Comparison of ENCODE assay signal across 1 fruit fly cellular context in the genomic region with DNA sequence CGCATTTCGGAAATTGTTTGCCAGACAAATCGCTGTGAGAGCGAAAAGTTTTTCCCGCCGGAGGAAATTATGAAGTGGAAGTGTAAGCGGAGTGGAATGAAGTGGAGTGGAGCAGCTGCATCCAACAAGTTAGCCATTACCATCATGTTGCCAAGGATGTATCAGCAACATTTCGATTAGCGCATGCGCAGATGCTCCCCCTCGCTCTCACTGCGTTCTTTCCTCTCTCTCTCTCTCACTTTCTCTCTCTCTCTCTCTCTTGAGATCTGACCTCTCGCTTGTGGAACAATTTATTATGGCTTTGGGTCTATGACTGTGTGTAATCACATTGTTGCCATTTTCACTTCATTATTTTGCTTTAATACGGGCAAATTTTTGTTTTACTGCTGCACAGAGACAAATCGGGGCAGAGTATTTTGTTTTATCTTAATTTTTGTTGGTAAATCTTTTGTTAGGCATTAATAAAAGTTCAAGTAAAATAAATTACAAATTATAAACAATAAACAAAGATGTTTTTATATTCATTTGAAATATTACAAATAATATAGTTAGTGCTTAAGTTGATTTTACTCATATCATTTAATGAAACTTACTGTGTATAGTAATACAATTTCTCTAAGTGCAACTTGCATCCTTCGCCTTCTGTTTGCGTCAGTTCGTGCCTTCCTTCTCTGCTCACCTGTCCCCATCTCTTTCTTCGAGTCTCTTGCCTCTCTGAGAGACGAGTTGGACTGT.
A peak's percentile ranks its signal among the peaks of the same experiment; 100 is the strongest.
TF ChIP-seq lines count a peak whose summit lies in the region.

No protein-coding gene starts in this region.

TF ChIP-seq in whole organism, embryonic, 481 proteins besides CTCF, POLR2A, EP300 and RAD21 (continued from another document and continues in another):
- TF ChIP-seq Ada2b (GFP tag; IDR thresholded peaks at IDR 0.05; lab: Robert Waterston, UW) (peak; percentile 70), twi (tag; optimal IDR thresholded peaks at IDR 0.05; lab: Kevin White, UChicago) (peak; percentile 61), corto (GFP tag; optimal IDR thresholded peaks at IDR 0.05; lab: Kevin White, UChicago) (peak; percentile 26), CG2712 (tag; optimal IDR thresholded peaks at IDR 0.05; lab: Kevin White, UChicago) (peak; percentile 89), CG4282 (GFP tag; optimal IDR thresholded peaks at IDR 0.05; lab: Kevin White, UChicago) (no peak), kay (GFP tag; optimal IDR thresholded peaks at IDR 0.05; lab: Kevin White, UChicago) (peak; percentile 37), mam (GFP tag; optimal IDR thresholded peaks at IDR 0.05; lab: Kevin White, UChicago) (no peak), CG12236 (GFP tag; optimal IDR thresholded peaks at IDR 0.05; lab: Kevin White, UChicago) (no peak), Stat92E (GFP tag; optimal IDR thresholded peaks at IDR 0.05; lab: Kevin White, UChicago) (no peak), CG2129 (GFP tag; IDR thresholded peaks at IDR 0.05; lab: Robert Waterston, UW; ENCODE audit: partially characterized antibody) (no peak), az2 (GFP tag; optimal IDR thresholded peaks at IDR 0.05; lab: Kevin White, UChicago) (peak; percentile 75), CG8281 (tag; optimal IDR thresholded peaks at IDR 0.05; lab: Kevin White, UChicago) (peak; percentile 53), YL-1 (GFP tag; optimal IDR thresholded peaks at IDR 0.05; lab: Kevin White, UChicago) (no peak), sisA (GFP tag; IDR thresholded peaks at IDR 0.05; lab: Robert Waterston, UW) (peak; percentile 44; the same call in 1 of the 2 replicates), CG8944 (GFP tag; optimal IDR thresholded peaks at IDR 0.05; lab: Kevin White, UChicago) (no peak), CG31224 (GFP tag; IDR thresholded peaks at IDR 0.05; lab: Robert Waterston, UW) (0 out of 2 replicates have a peak, but pooled peaks have one; percentile 46), sc (optimal IDR thresholded peaks at IDR 0.05; lab: Kevin White, UChicago) (no peak), sc (GFP tag; optimal IDR thresholded peaks at IDR 0.05; lab: Kevin White, UChicago) (peak; percentile 73), ash1 (GFP tag; optimal IDR thresholded peaks at IDR 0.05; lab: Kevin White, UChicago) (no peak), CG18011 (GFP tag; optimal IDR thresholded peaks at IDR 0.05; lab: Kevin White, UChicago) (peak; percentile 55), CG3726 (GFP tag; IDR thresholded peaks at IDR 0.05; lab: Robert Waterston, UW) (no peak), CG9215 (GFP tag; IDR thresholded peaks at IDR 0.05; lab: Robert Waterston, UW) (peak; percentile 57), lab (GFP tag; optimal IDR thresholded peaks at IDR 0.05; lab: Kevin White, UChicago) (peak; percentile 92), emc (GFP tag; optimal IDR thresholded peaks at IDR 0.05; lab: Kevin White, UChicago) (no peak), mirr (GFP tag; optimal IDR thresholded peaks at IDR 0.05; lab: Kevin White, UChicago) (no peak), Abd-B (GFP tag; optimal IDR thresholded peaks at IDR 0.05; lab: Kevin White, UChicago) (peak; percentile 84), CG8359 (GFP tag; optimal IDR thresholded peaks at IDR 0.05; lab: Kevin White, UChicago; ENCODE audit: borderline replicate concordance) (no peak), nom (GFP tag; optimal IDR thresholded peaks at IDR 0.05; lab: Kevin White, UChicago) (peak; percentile 74), gcm (GFP tag; optimal IDR thresholded peaks at IDR 0.05; lab: Kevin White, UChicago) (peak; percentile 83), CG1603 (tag; optimal IDR thresholded peaks at IDR 0.05; lab: Kevin White, UChicago) (no peak), pros (GFP tag; optimal IDR thresholded peaks at IDR 0.05; lab: Kevin White, UChicago) (no peak), Rfx (GFP tag; IDR thresholded peaks at IDR 0.05; lab: Robert Waterston, UW) (peak; percentile 61), Antp (GFP tag; optimal IDR thresholded peaks at IDR 0.05; lab: Kevin White, UChicago) (no peak), Six4 (GFP tag; optimal IDR thresholded peaks at IDR 0.05; lab: Kevin White, UChicago) (peak; percentile 63), hb (GFP tag; IDR thresholded peaks at IDR 0.05; lab: Robert Waterston, UW; ENCODE audit: partially characterized antibody) (no peak), Dp (GFP tag; optimal IDR thresholded peaks at IDR 0.05; lab: Kevin White, UChicago) (no peak), lilli (GFP tag; optimal IDR thresholded peaks at IDR 0.05; lab: Kevin White, UChicago) (peak; percentile 47), disco-r (GFP tag; optimal IDR thresholded peaks at IDR 0.05; lab: Kevin White, UChicago) (no peak), kah (GFP tag; optimal IDR thresholded peaks at IDR 0.05; lab: Kevin White, UChicago) (peak; percentile 52), CG6854 (GFP tag; optimal IDR thresholded peaks at IDR 0.05; lab: Kevin White, UChicago) (peak; percentile 84), CHES-1-like (GFP tag; optimal IDR thresholded peaks at IDR 0.05; lab: Kevin White, UChicago) (no peak), CG1602 (GFP tag; optimal IDR thresholded peaks at IDR 0.05; lab: Kevin White, UChicago) (peak; percentile 69), CG8089 (GFP tag; optimal IDR thresholded peaks at IDR 0.05; lab: Kevin White, UChicago) (no peak), da (GFP tag; optimal IDR thresholded peaks at IDR 0.05; lab: Kevin White, UChicago) (no peak), CG5180 (GFP tag; optimal IDR thresholded peaks at IDR 0.05; lab: Kevin White, UChicago) (peak; percentile 46), ken (GFP tag; IDR thresholded peaks at IDR 0.05; lab: Robert Waterston, UW) (no peak), al (GFP tag; IDR thresholded peaks at IDR 0.05; lab: Robert Waterston, UW) (no peak), pan (optimal IDR thresholded peaks at IDR 0.05; lab: Kevin White, UChicago) (no peak), pan (GFP tag; optimal IDR thresholded peaks at IDR 0.05 in 1 of 2, IDR thresholded peaks at IDR 0.05 in 1 of 2) (peak in 1 of 2 experiments; percentile 77), gt (GFP tag; IDR thresholded peaks at IDR 0.05; lab: Robert Waterston, UW) (no peak), CG9876 (GFP tag; optimal IDR thresholded peaks at IDR 0.05; lab: Kevin White, UChicago) (no peak), bbx (GFP tag; IDR thresholded peaks at IDR 0.05; lab: Robert Waterston, UW; ENCODE audit: partially characterized antibody) (no peak), Lpt (GFP tag; optimal IDR thresholded peaks at IDR 0.05; lab: Kevin White, UChicago) (no peak), unc-4 (GFP tag; IDR thresholded peaks at IDR 0.05; lab: Robert Waterston, UW; ENCODE audit: partially characterized antibody) (no peak), nerfin-1 (tag; optimal IDR thresholded peaks at IDR 0.05; lab: Kevin White, UChicago) (peak; percentile 79), CG17385 (GFP tag; optimal IDR thresholded peaks at IDR 0.05; lab: Kevin White, UChicago) (peak; percentile 73), inv (GFP tag; IDR thresholded peaks at IDR 0.05; lab: Robert Waterston, UW; ENCODE audit: partially characterized antibody) (no peak), CG4360 (GFP tag; IDR thresholded peaks at IDR 0.05; lab: Robert Waterston, UW) (0 out of 2 replicates have a peak, but pooled peaks have one; percentile 2), CG31365 (tag; optimal IDR thresholded peaks at IDR 0.05; lab: Kevin White, UChicago) (no peak), slp2 (GFP tag; optimal IDR thresholded peaks at IDR 0.05; lab: Kevin White, UChicago) (no peak), yki (optimal IDR thresholded peaks at IDR 0.05; lab: Kevin White, UChicago) (peak; percentile 73), Ravus (GFP tag; IDR thresholded peaks at IDR 0.05; lab: Robert Waterston, UW) (no peak), ase (GFP tag; IDR thresholded peaks at IDR 0.05; lab: Robert Waterston, UW) (0 out of 3 replicates have a peak, but pooled peaks have one; percentile 47), crol (GFP tag; IDR thresholded peaks at IDR 0.05; lab: Robert Waterston, UW) (peak; percentile 31; the same call in 1 of the 2 replicates), trh (GFP tag; optimal IDR thresholded peaks at IDR 0.05; lab: Kevin White, UChicago) (peak; percentile 51), CG2199 (GFP tag; IDR thresholded peaks at IDR 0.05; lab: Robert Waterston, UW) (peak; percentile 87), Ets65A (GFP tag; lab: Kevin White, UChicago) (peak; percentile 60), hkb (optimal IDR thresholded peaks at IDR 0.05; lab: Kevin White, UChicago) (no peak), hkb (GFP tag; IDR thresholded peaks at IDR 0.05; lab: Robert Waterston, UW) (peak; percentile 81), Asciz (GFP tag; optimal IDR thresholded peaks at IDR 0.05; lab: Kevin White, UChicago) (peak; percentile 78), CG10959 (GFP tag; IDR thresholded peaks at IDR 0.05; lab: Robert Waterston, UW) (no peak), Lhr (GFP tag; optimal IDR thresholded peaks at IDR 0.05; lab: Kevin White, UChicago) (peak; percentile 21), CG12104 (GFP tag; optimal IDR thresholded peaks at IDR 0.05; lab: Kevin White, UChicago) (peak; percentile 71), Atf6 (GFP tag; IDR thresholded peaks at IDR 0.05; lab: Robert Waterston, UW) (peak; percentile 81), CG14965 (GFP tag; optimal IDR thresholded peaks at IDR 0.05; lab: Kevin White, UChicago; ENCODE audit: borderline replicate concordance) (no peak), HLH4C (GFP tag; IDR thresholded peaks at IDR 0.05; lab: Robert Waterston, UW; ENCODE audit: partially characterized antibody) (no peak), CG18619 (GFP tag; optimal IDR thresholded peaks at IDR 0.05; lab: Kevin White, UChicago) (peak; percentile 78), CG12219 (GFP tag; optimal IDR thresholded peaks at IDR 0.05; lab: Kevin White, UChicago) (peak; percentile 54), CG12744 (GFP tag; optimal IDR thresholded peaks at IDR 0.05; lab: Kevin White, UChicago) (no peak), CG17568 (GFP tag; optimal IDR thresholded peaks at IDR 0.05; lab: Kevin White, UChicago) (peak; percentile 55), bsh (GFP tag; optimal IDR thresholded peaks at IDR 0.05; lab: Kevin White, UChicago) (peak; percentile 74 to 79), CG12071 (GFP tag; optimal IDR thresholded peaks at IDR 0.05; lab: Kevin White, UChicago) (peak; percentile 63), dpn (GFP tag; optimal IDR thresholded peaks at IDR 0.05; lab: Kevin White, UChicago) (peak; percentile 11 to 76), lmd (GFP tag; IDR thresholded peaks at IDR 0.05; lab: Robert Waterston, UW) (peak; percentile 66), CG8765 (GFP tag; IDR thresholded peaks at IDR 0.05; lab: Robert Waterston, UW) (no peak; the same call in 1 of the 2 replicates), CG18599 (GFP tag; optimal IDR thresholded peaks at IDR 0.05; lab: Kevin White, UChicago) (peak; percentile 92), CG17912 (GFP tag; optimal IDR thresholded peaks at IDR 0.05; lab: Kevin White, UChicago) (no peak), dm (GFP tag; optimal IDR thresholded peaks at IDR 0.05; lab: Kevin White, UChicago) (no peak), CG2116 (GFP tag; optimal IDR thresholded peaks at IDR 0.05; lab: Kevin White, UChicago) (peak; percentile 37), Dip2 (GFP tag; IDR thresholded peaks at IDR 0.05; lab: Robert Waterston, UW) (no peak), Hr51 (GFP tag; optimal IDR thresholded peaks at IDR 0.05; lab: Kevin White, UChicago) (peak in 1 of 2 experiments; percentile 90), chinmo (GFP tag; IDR thresholded peaks at IDR 0.05; lab: Robert Waterston, UW; ENCODE audit: partially characterized antibody) (no peak), Bteb2 (GFP tag; optimal IDR thresholded peaks at IDR 0.05; lab: Kevin White, UChicago) (peak; percentile 37), Mes4 (GFP tag; optimal IDR thresholded peaks at IDR 0.05; lab: Kevin White, UChicago) (no peak), zen (tag; optimal IDR thresholded peaks at IDR 0.05; lab: Kevin White, UChicago) (peak; percentile 62), Ptx1 (GFP tag; IDR thresholded peaks at IDR 0.05; lab: Robert Waterston, UW) (peak; percentile 72), tio (GFP tag; optimal IDR thresholded peaks at IDR 0.05; lab: Kevin White, UChicago) (peak; percentile 68), lola (GFP tag; optimal IDR thresholded peaks at IDR 0.05; lab: Kevin White, UChicago) (peak in 1 of 3 experiments; percentile 81), CG7556 (GFP tag; optimal IDR thresholded peaks at IDR 0.05; lab: Kevin White, UChicago) (peak; percentile 94), CG4617 (GFP tag; optimal IDR thresholded peaks at IDR 0.05; lab: Kevin White, UChicago; ENCODE audit: borderline replicate concordance) (no peak), CoRest (tag; optimal IDR thresholded peaks at IDR 0.05; lab: Kevin White, UChicago) (peak; percentile 88), tll (GFP tag; optimal IDR thresholded peaks at IDR 0.05; lab: Kevin White, UChicago) (no peak), CG4328 (GFP tag; optimal IDR thresholded peaks at IDR 0.05; lab: Kevin White, UChicago) (peak; percentile 49), btn (GFP tag; optimal IDR thresholded peaks at IDR 0.05; lab: Kevin White, UChicago) (no peak), Elba2 (GFP tag; optimal IDR thresholded peaks at IDR 0.05; lab: Kevin White, UChicago) (no peak), CG3838 (GFP tag; optimal IDR thresholded peaks at IDR 0.05; lab: Kevin White, UChicago) (peak; percentile 21), CG14667 (GFP tag; IDR thresholded peaks at IDR 0.05; lab: Robert Waterston, UW) (peak; percentile 40; the same call in 1 of the 2 replicates), gsb (GFP tag; IDR thresholded peaks at IDR 0.05; lab: Robert Waterston, UW) (no peak; the same call in 1 of the 2 replicates), CG11723 (GFP tag; optimal IDR thresholded peaks at IDR 0.05; lab: Kevin White, UChicago) (peak; percentile 39), Atf3 (GFP tag; optimal IDR thresholded peaks at IDR 0.05; lab: Kevin White, UChicago) (no peak), pzg (GFP tag; optimal IDR thresholded peaks at IDR 0.05; lab: Kevin White, UChicago) (no peak), CG1024 (GFP tag; IDR thresholded peaks at IDR 0.05; lab: Robert Waterston, UW) (no peak; the same call in 1 of the 2 replicates), CG11560 (tag; IDR thresholded peaks at IDR 0.05; lab: Robert Waterston, UW) (no peak), sna (GFP tag; IDR thresholded peaks at IDR 0.05; lab: Robert Waterston, UW; ENCODE audit: partially characterized antibody) (no peak), Doc2 (GFP tag; IDR thresholded peaks at IDR 0.05; lab: Robert Waterston, UW) (no peak), jing (GFP tag; optimal IDR thresholded peaks at IDR 0.05; lab: Kevin White, UChicago) (peak; percentile 26), CG32772 (GFP tag; IDR thresholded peaks at IDR 0.05; lab: Robert Waterston, UW) (0 out of 2 replicates have a peak, but pooled peaks have one; percentile 58), stwl (tag; optimal IDR thresholded peaks at IDR 0.05; lab: Kevin White, UChicago) (no peak), CG12769 (tag; optimal IDR thresholded peaks at IDR 0.05; lab: Kevin White, UChicago) (peak; percentile 50), NFAT (GFP tag; IDR thresholded peaks at IDR 0.05; lab: Robert Waterston, UW) (0 out of 2 replicates have a peak, but pooled peaks have one; percentile 9), CG12299 (tag; optimal IDR thresholded peaks at IDR 0.05; lab: Kevin White, UChicago) (peak; percentile 67)
